Fruit fly (Drosophila melanogaster) whole organism, embryonic: ENCODE measurements around the gene nerfin-2.

Experiments
- Asciz ChIP-seq: fragments of 200-800 bp; sonication (Bioruptor generic); optimal IDR thresholded peaks from 2 replicates; lab custom pipeline; 2017; ENCODE audit warnings: missing biosample characterization, mild to moderate bottlenecking, missing genetic modification characterization, missing genetic modification reagents
- Bdp1 ChIP-seq: fragments of 200-800 bp; sonication (Bioruptor generic); optimal IDR thresholded peaks from 3 replicates; lab custom pipeline; 2016; ENCODE audit warnings: missing biosample characterization, missing genetic modification characterization
- CG11560 ChIP-seq: fragments of 200-800 bp; sonication (Bioruptor generic); IDR thresholded peaks from 3 replicates; pipeline ENCODE4 v1.3.6; 2022; ENCODE audit warnings: missing biosample characterization, missing genetic modification characterization
- CG12155 ChIP-seq: fragments of 200-800 bp; sonication (Bioruptor generic); optimal IDR thresholded peaks from 3 replicates; lab custom pipeline; 2016; ENCODE audit warnings: missing biosample characterization, missing genetic modification characterization
- CG15514 ChIP-seq: fragments of 200-800 bp; sonication (Bioruptor generic); optimal IDR thresholded peaks from 3 replicates; lab custom pipeline; 2017; ENCODE audit warnings: missing biosample characterization, missing genetic modification characterization, mild to moderate bottlenecking, moderate library complexity, missing genetic modification reagents
- CG15696 ChIP-seq: fragments of 200-800 bp; sonication (Bioruptor generic); optimal IDR thresholded peaks from 2 replicates; lab custom pipeline; 2019; ENCODE audit warnings: missing biosample characterization, mild to moderate bottlenecking, missing genetic modification characterization, moderate library complexity
- CG16813 ChIP-seq: fragments of 200-800 bp; sonication (Bioruptor generic); IDR thresholded peaks from 3 replicates; pipeline ENCODE4 v1.3.6; 2022; ENCODE audit warnings: missing biosample characterization, missing genetic modification characterization; ENCODE audit not compliant: partially characterized antibody
- CG18476 ChIP-seq: fragments of 200-800 bp; sonication (Bioruptor generic); optimal IDR thresholded peaks from 2 replicates; lab custom pipeline; 2016; ENCODE audit warnings: missing biosample characterization, mild to moderate bottlenecking, missing genetic modification characterization
- CG18764 ChIP-seq: fragments of 200-800 bp; sonication (Bioruptor generic); optimal IDR thresholded peaks from 3 replicates; lab custom pipeline; 2016; ENCODE audit warnings: missing biosample characterization, missing genetic modification characterization
- CG2712 ChIP-seq: fragments of 200-800 bp; optimal IDR thresholded peaks from 3 replicates; lab custom pipeline; 2019; ENCODE audit warnings: missing biosample characterization, mild to moderate bottlenecking, missing genetic modification characterization, moderate library complexity
- CG2889 ChIP-seq: fragments of 200-800 bp; sonication (Bioruptor generic); IDR thresholded peaks from 3 replicates; pipeline ENCODE4 v1.3.6; 2022; ENCODE audit warnings: missing biosample characterization, missing genetic modification characterization
- CG34422 ChIP-seq: fragments of 200-800 bp; sonication (Bioruptor generic); IDR thresholded peaks from 3 replicates; pipeline ENCODE4 v1.3.6; 2022; ENCODE audit warnings: missing biosample characterization, missing genetic modification characterization
- CG3838 ChIP-seq: fragments of 200-800 bp; sonication (Bioruptor generic); optimal IDR thresholded peaks from 3 replicates; lab custom pipeline; 2016; ENCODE audit warnings: missing biosample characterization, missing genetic modification characterization
- CG3847 ChIP-seq: fragments of 200-800 bp; sonication (Bioruptor generic); IDR thresholded peaks from 2 replicates; pipeline ENCODE4 v1.3.6; 2022; ENCODE audit warnings: missing biosample characterization, missing genetic modification characterization
- CG4360 ChIP-seq: fragments of 200-800 bp; sonication (Bioruptor generic); IDR thresholded peaks from 2 replicates; pipeline ENCODE4 v1.3.6; 2022; ENCODE audit warnings: missing biosample characterization, missing genetic modification characterization
- CG4424 ChIP-seq: fragments of 200-800 bp; sonication (Bioruptor generic); optimal IDR thresholded peaks from 3 replicates; lab custom pipeline; 2016; ENCODE audit warnings: missing biosample characterization, missing genetic modification characterization
- CG5953 ChIP-seq: fragments of 200-800 bp; sonication (Bioruptor generic); IDR thresholded peaks from 2 replicates; pipeline ENCODE4 v1.3.6; 2022; ENCODE audit warnings: missing biosample characterization, missing genetic modification characterization
- CrebB ChIP-seq: fragments of 200-800 bp; sonication (Bioruptor generic); optimal IDR thresholded peaks from 3 replicates; lab custom pipeline; 2018; ENCODE audit warnings: missing biosample characterization, mild to moderate bottlenecking, missing genetic modification characterization
- Ets65A ChIP-seq: fragments of 200-800 bp; sonication (Bioruptor generic); peaks from one replicate; lab custom pipeline; 2016; ENCODE audit warnings: missing biosample characterization, missing genetic modification characterization
- GATAe ChIP-seq: fragments of 200-800 bp; sonication (Bioruptor generic); conservative IDR thresholded peaks from 2 replicates; pipeline ENCODE4 v1.3.6; 2022; ENCODE audit warnings: missing biosample characterization, missing genetic modification characterization
- HLH3B ChIP-seq: fragments of 200-800 bp; sonication (Bioruptor generic); IDR thresholded peaks from 2 replicates; pipeline ENCODE4 v1.3.6; 2022; ENCODE audit warnings: missing biosample characterization, missing genetic modification characterization
- HLH4C ChIP-seq: fragments of 200-800 bp; sonication (Bioruptor generic); IDR thresholded peaks from 3 replicates; pipeline ENCODE4 v1.3.6; 2022; ENCODE audit warnings: missing biosample characterization, missing genetic modification characterization; ENCODE audit not compliant: partially characterized antibody
- Hr78 ChIP-seq, 2 experiments: fragments of 200-800 bp in 1 of 2; fragments of >200 bp in 1 of 2; sonication (Bioruptor generic) in 1 of 2; optimal IDR thresholded peaks; 2 replicates each; lab custom pipeline; 2017 to 2019; ENCODE audit warnings: missing biosample characterization in 2 of 2, missing genetic modification characterization in 2 of 2, mild to moderate bottlenecking in 1 of 2, moderate library complexity in 1 of 2
- Lim3 ChIP-seq: fragments of 200-800 bp; sonication (Bioruptor generic); IDR thresholded peaks from 2 replicates; pipeline ENCODE4 v1.3.6; 2022; ENCODE audit warnings: missing biosample characterization, missing genetic modification characterization
- Pdp1 ChIP-seq, 2 experiments: fragments of 200-800 bp; sonication (Bioruptor generic); optimal IDR thresholded peaks; 3 replicates each; lab custom pipeline; 2016; ENCODE audit warnings: missing biosample characterization in 2 of 2, missing genetic modification characterization in 2 of 2, mild to moderate bottlenecking in 1 of 2, moderate library complexity in 1 of 2
- Ssrp ChIP-seq: fragments of 200-800 bp; sonication (Bioruptor generic); optimal IDR thresholded peaks from 2 replicates; lab custom pipeline; 2018; ENCODE audit warnings: missing biosample characterization, mild to moderate bottlenecking, missing genetic modification characterization, moderate library complexity
- abd-A ChIP-seq: fragments of 200-800 bp; sonication (Bioruptor generic); optimal IDR thresholded peaks from 3 replicates; lab custom pipeline; 2019; ENCODE audit warnings: missing biosample characterization, mild to moderate bottlenecking, missing genetic modification characterization, moderate library complexity
- ac ChIP-seq: fragments of 200-800 bp; sonication (Bioruptor generic); optimal IDR thresholded peaks from 3 replicates; lab custom pipeline; 2017; ENCODE audit warnings: missing biosample characterization, mild to moderate bottlenecking, missing genetic modification characterization
- aop ChIP-seq: fragments of 200-800 bp; sonication (Bioruptor generic); IDR thresholded peaks from 2 replicates; pipeline ENCODE4 v1.3.6; 2022; ENCODE audit warnings: missing biosample characterization, missing genetic modification characterization
- ato ChIP-seq: fragments of 200-800 bp; sonication (Bioruptor generic); IDR thresholded peaks from 2 replicates; pipeline ENCODE4 v1.3.6; 2022; ENCODE audit warnings: missing biosample characterization, missing genetic modification characterization; ENCODE audit not compliant: partially characterized antibody
- caup ChIP-seq: fragments of 200-800 bp; sonication (Bioruptor generic); optimal IDR thresholded peaks from 3 replicates; lab custom pipeline; 2017; ENCODE audit warnings: missing biosample characterization, mild to moderate bottlenecking, missing genetic modification characterization, moderate library complexity; ENCODE audit not compliant: severe bottlenecking
- cg ChIP-seq: fragments of 200-800 bp; sonication (Bioruptor generic); optimal IDR thresholded peaks from 3 replicates; lab custom pipeline; 2019; ENCODE audit warnings: missing biosample characterization, mild to moderate bottlenecking, missing genetic modification characterization, moderate library complexity
- chm ChIP-seq: fragments of 200-800 bp; sonication (Bioruptor generic); IDR thresholded peaks from 2 replicates; pipeline ENCODE4 v1.3.6; 2022; ENCODE audit warnings: missing biosample characterization, missing genetic modification characterization
- dati ChIP-seq: fragments of 200-800 bp; sonication (Bioruptor generic); IDR thresholded peaks from 2 replicates; pipeline ENCODE4 v1.3.6; 2022; ENCODE audit warnings: missing biosample characterization, missing genetic modification characterization
- ewg ChIP-seq: fragments of 200-800 bp; sonication (Bioruptor generic); optimal IDR thresholded peaks from 3 replicates; lab custom pipeline; 2017; ENCODE audit warnings: mild to moderate bottlenecking, missing biosample characterization, missing genetic modification reagents, missing genetic modification characterization
- gcm ChIP-seq: fragments of 200-800 bp; sonication (Bioruptor generic); optimal IDR thresholded peaks from 2 replicates; lab custom pipeline; 2019; ENCODE audit warnings: missing biosample characterization, mild to moderate bottlenecking, missing genetic modification characterization, moderate library complexity
- grn ChIP-seq: fragments of 200-800 bp; sonication (Bioruptor generic); optimal IDR thresholded peaks from 3 replicates; lab custom pipeline; 2017; ENCODE audit warnings: missing biosample characterization, missing genetic modification characterization
- gt ChIP-seq: fragments of 200-800 bp; sonication (Bioruptor generic); IDR thresholded peaks from 2 replicates; pipeline ENCODE4 v1.3.6; 2022; ENCODE audit warnings: missing biosample characterization, missing genetic modification characterization
- ham ChIP-seq: fragments of 200-800 bp; sonication (Bioruptor generic); IDR thresholded peaks from 2 replicates; pipeline ENCODE4 v1.3.6; 2022; ENCODE audit warnings: missing biosample characterization, missing genetic modification characterization
- hb ChIP-seq: fragments of 200-800 bp; sonication (Bioruptor generic); IDR thresholded peaks from 3 replicates; pipeline ENCODE4 v1.3.6; 2022; ENCODE audit warnings: missing biosample characterization, missing genetic modification characterization; ENCODE audit not compliant: partially characterized antibody
- inv ChIP-seq: fragments of 200-800 bp; sonication (Bioruptor generic); IDR thresholded peaks from 2 replicates; pipeline ENCODE4 v1.3.6; 2022; ENCODE audit warnings: missing biosample characterization, missing genetic modification characterization; ENCODE audit not compliant: partially characterized antibody
- knrl ChIP-seq: fragments of 200-800 bp; sonication (Bioruptor generic); IDR thresholded peaks from 3 replicates; pipeline ENCODE4 v1.3.6; 2022; ENCODE audit warnings: missing biosample characterization, missing genetic modification characterization; ENCODE audit not compliant: partially characterized antibody
- nerfin-2 ChIP-seq: fragments of 200-800 bp; sonication (Bioruptor generic); IDR thresholded peaks from 2 replicates; pipeline ENCODE4 v1.3.6; 2022; ENCODE audit warnings: missing biosample characterization, missing genetic modification characterization; ENCODE audit not compliant: partially characterized antibody
- pfk ChIP-seq: fragments of 200-800 bp; sonication (Bioruptor generic); optimal IDR thresholded peaks from 2 replicates; lab custom pipeline; 2018; ENCODE audit warnings: missing biosample characterization, mild to moderate bottlenecking, missing genetic modification characterization, moderate library complexity
- sisA ChIP-seq: fragments of 200-800 bp; sonication (Bioruptor generic); IDR thresholded peaks from 2 replicates; pipeline ENCODE4 v1.3.6; 2022; ENCODE audit warnings: missing biosample characterization, missing genetic modification characterization
- sqz ChIP-seq: fragments of 200-800 bp; sonication (Bioruptor generic); optimal IDR thresholded peaks from 3 replicates; lab custom pipeline; 2018; ENCODE audit warnings: missing biosample characterization, mild to moderate bottlenecking, missing genetic modification characterization
- stc ChIP-seq: fragments of 200-800 bp; sonication (Bioruptor generic); IDR thresholded peaks from 2 replicates; pipeline ENCODE4 v1.3.6; 2022; ENCODE audit warnings: missing biosample characterization, missing genetic modification characterization
- usp ChIP-seq: fragments of >200 bp; optimal IDR thresholded peaks from 2 replicates; lab custom pipeline; 2017; ENCODE audit warnings: missing biosample characterization, missing genetic modification characterization

Gene nerfin-2

dm6 chr3R:10093252-10094030 is 22.5 kb downstream of the nerfin-2 start (continued):
- no peak for TF ChIP-seq CG11560 (tag; lab: Robert Waterston, UW)
- TF ChIP-seq ewg = no peak
- TF ChIP-seq gcm (GFP tag; lab: Kevin White, UChicago) = no peak
- TF ChIP-seq abd-A (tag; lab: Kevin White, UChicago) = no peak
- no peak for TF ChIP-seq stc
- no peak for TF ChIP-seq CG3847
- no peak for TF ChIP-seq aop (GFP tag; lab: Robert Waterston, UW)
- TF ChIP-seq Bdp1 (GFP tag; lab: Kevin White, UChicago) = no peak
- no peak for TF ChIP-seq GATAe (GFP tag; lab: Robert Waterston, UW)
- 0 out of 2 replicates have a peak, but pooled peaks have one; percentile 44 for TF ChIP-seq CG5953 (GFP tag; lab: Robert Waterston, UW)
- no peak for TF ChIP-seq gt (GFP tag; lab: Robert Waterston, UW)
- peak; percentile 87 for TF ChIP-seq cg
- TF ChIP-seq grn (GFP tag; lab: Kevin White, UChicago) = no peak
- no peak for TF ChIP-seq caup
- TF ChIP-seq pfk = no peak
- TF ChIP-seq usp (GFP tag; lab: Kevin White, UChicago) = no peak
- TF ChIP-seq Ets65A = peak; percentile 62
- TF ChIP-seq sqz = peak; percentile 50
- TF ChIP-seq HLH4C = no peak; the same call in 2 of the 3 replicates
- 0 out of 2 replicates have a peak, but pooled peaks have one; percentile 24 for TF ChIP-seq inv (GFP tag; lab: Robert Waterston, UW)
- TF ChIP-seq CG4424 (GFP tag; lab: Kevin White, UChicago) = no peak
- no peak for TF ChIP-seq hb (GFP tag; lab: Robert Waterston, UW)
- no peak for TF ChIP-seq CG15514 (GFP tag; lab: Kevin White, UChicago)
- no peak; the same call in 2 of the 3 replicates for TF ChIP-seq CG34422 (GFP tag; lab: Robert Waterston, UW)
- TF ChIP-seq Ssrp (tag; lab: Kevin White, UChicago) = no peak
- no peak for TF ChIP-seq sisA (GFP tag; lab: Robert Waterston, UW)
- no peak for TF ChIP-seq ato
- TF ChIP-seq Lim3 (GFP tag; lab: Robert Waterston, UW) = no peak
- no peak for TF ChIP-seq dati (GFP tag; lab: Robert Waterston, UW)
- TF ChIP-seq CG2712 (tag; lab: Kevin White, UChicago) = no peak
- no peak for TF ChIP-seq ham (GFP tag; lab: Robert Waterston, UW)
- no peak for TF ChIP-seq CG18476 (GFP tag; lab: Kevin White, UChicago)
- TF ChIP-seq HLH3B = no peak
- TF ChIP-seq CG2889 = no peak
- no peak for TF ChIP-seq CG18764
- no peak for TF ChIP-seq ac
- no peak for TF ChIP-seq CG15696
- no peak for TF ChIP-seq CG12155 (GFP tag; lab: Kevin White, UChicago)
- TF ChIP-seq Hr78 (GFP tag; optimal IDR thresholded peaks at IDR 0.05; lab: Kevin White, UChicago) = peak in 1 of 2 experiments; percentile 40
- TF ChIP-seq CG4360 (GFP tag; lab: Robert Waterston, UW) = no peak
- TF ChIP-seq CG3838 (GFP tag; lab: Kevin White, UChicago) = no peak
- peak; percentile 31; the same call in 1 of the 2 replicates for TF ChIP-seq chm (GFP tag; lab: Robert Waterston, UW)
- TF ChIP-seq CG16813 (GFP tag; lab: Robert Waterston, UW) = no peak; the same call in 2 of the 3 replicates
- TF ChIP-seq knrl (GFP tag; lab: Robert Waterston, UW) = 0 out of 3 replicates have a peak, but pooled peaks have one; percentile 35
- TF ChIP-seq Pdp1 (GFP tag; optimal IDR thresholded peaks at IDR 0.05; lab: Kevin White, UChicago) = peak in 1 of 2 experiments; percentile 92
- no peak for TF ChIP-seq Asciz (GFP tag; lab: Kevin White, UChicago)
- TF ChIP-seq nerfin-2 (GFP tag; lab: Robert Waterston, UW) = 0 out of 2 replicates have a peak, but pooled peaks have one; percentile 37
- no peak for TF ChIP-seq CrebB (tag; lab: Kevin White, UChicago)
